Fruit fly (Drosophila melanogaster): ENCODE data around the gene CG7299.

Gene CG7299

dm6 chr2L:10732343-10732808 lies 48.2 kb upstream of the CG7299 start, which contains the start of the genes EMC3 and Dpy-30L1 (continued):
- TF ChIP-seq ac (GFP tag; optimal IDR thresholded peaks at IDR 0.05), result no peak
- TF ChIP-seq CG14014 (GFP tag; IDR thresholded peaks at IDR 0.05), result no peak
- no peak for TF ChIP-seq CG10147 (GFP tag; optimal IDR thresholded peaks at IDR 0.05)
- TF ChIP-seq CG8290 (GFP tag; optimal IDR thresholded peaks at IDR 0.05), result no peak
- TF ChIP-seq CG8290 (tag; optimal IDR thresholded peaks at IDR 0.05), result no peak
- TF ChIP-seq jing (GFP tag; optimal IDR thresholded peaks at IDR 0.05), result no peak
- peak; percentile 47; the same call in 1 of the 2 replicates for TF ChIP-seq nerfin-2 (GFP tag; IDR thresholded peaks at IDR 0.05; ENCODE audit: partially characterized antibody)
- no peak for TF ChIP-seq fd102C (GFP tag; optimal IDR thresholded peaks at IDR 0.05)
- TF ChIP-seq cato (GFP tag; optimal IDR thresholded peaks at IDR 0.05; ENCODE audit: borderline replicate concordance), result no peak
- no peak for TF ChIP-seq C15 (GFP tag; IDR thresholded peaks at IDR 0.05)
- no peak for TF ChIP-seq pfk (GFP tag; optimal IDR thresholded peaks at IDR 0.05)
- peak; percentile 25 for TF ChIP-seq ems (GFP tag; optimal IDR thresholded peaks at IDR 0.05)
- TF ChIP-seq Ets65A (GFP tag), result peak; percentile 92
- TF ChIP-seq gro (GFP tag; optimal IDR thresholded peaks at IDR 0.05), result peak; percentile 66
- TF ChIP-seq CG10274 (GFP tag; optimal IDR thresholded peaks at IDR 0.05), result no peak
- TF ChIP-seq cg (GFP tag; optimal IDR thresholded peaks at IDR 0.05), result no peak
- peak; percentile 42; the same call in 1 of the 2 replicates for TF ChIP-seq CG32532 (GFP tag; IDR thresholded peaks at IDR 0.05)
- TF ChIP-seq tx (GFP tag; optimal IDR thresholded peaks at IDR 0.05), result peak; percentile 25
- TF ChIP-seq CG18764 (GFP tag; optimal IDR thresholded peaks at IDR 0.05), result peak; percentile 18
- no peak for TF ChIP-seq CG17568 (GFP tag; optimal IDR thresholded peaks at IDR 0.05)
- no peak for TF ChIP-seq luna (GFP tag; optimal IDR thresholded peaks at IDR 0.05)
- no peak for TF ChIP-seq Taf1 (GFP tag; IDR thresholded peaks at IDR 0.05)
- TF ChIP-seq Abd-B (GFP tag; optimal IDR thresholded peaks at IDR 0.05), result peak; percentile 51
- TF ChIP-seq CG18619 (GFP tag; optimal IDR thresholded peaks at IDR 0.05), result no peak
- no peak for TF ChIP-seq dati (GFP tag; IDR thresholded peaks at IDR 0.05)
- no peak for TF ChIP-seq slp2 (GFP tag; optimal IDR thresholded peaks at IDR 0.05)
- no peak for TF ChIP-seq sens-2 (GFP tag; IDR thresholded peaks at IDR 0.05)
- TF ChIP-seq tll (GFP tag; optimal IDR thresholded peaks at IDR 0.05), result peak in 1 of 2 experiments; percentile 38
- 0 out of 2 replicates have a peak, but pooled peaks have one; percentile 23 for TF ChIP-seq CG7372 (GFP tag; IDR thresholded peaks at IDR 0.05)
- peak; percentile 42 for TF ChIP-seq CG7786 (GFP tag; optimal IDR thresholded peaks at IDR 0.05)
- TF ChIP-seq fd64A (GFP tag; optimal IDR thresholded peaks at IDR 0.05), result no peak
- TF ChIP-seq lola (GFP tag; optimal IDR thresholded peaks at IDR 0.05), result peak in 1 of 3 experiments; percentile 50
- peak; percentile 18 for TF ChIP-seq disco-r (GFP tag; optimal IDR thresholded peaks at IDR 0.05)
- TF ChIP-seq gcm2 (GFP tag; optimal IDR thresholded peaks at IDR 0.05), result peak; percentile 12
- TF ChIP-seq CG7556 (GFP tag; optimal IDR thresholded peaks at IDR 0.05), result peak; percentile 34
- TF ChIP-seq Lhr (GFP tag; optimal IDR thresholded peaks at IDR 0.05), result peak; percentile 11

dm6 chr2L:10729955-10730354 lies 45.7 kb upstream of the CG7299 start, which contains the start of gene CG17118:
TSS of gene CG17118 (plus strand) at chr2L:10730255.
- no peak for TF ChIP-seq CG10321 (GFP tag; IDR thresholded peaks at IDR 0.05)
- no peak for TF ChIP-seq dpn (GFP tag; optimal IDR thresholded peaks at IDR 0.05)
- no peak for TF ChIP-seq zf30C (GFP tag; optimal IDR thresholded peaks at IDR 0.05)
- no peak for TF ChIP-seq Hsf (GFP tag; optimal IDR thresholded peaks at IDR 0.05)
- TF ChIP-seq pzg (GFP tag; optimal IDR thresholded peaks at IDR 0.05), result no peak
- TF ChIP-seq CG15696 (tag; optimal IDR thresholded peaks at IDR 0.05), result no peak
- no peak for TF ChIP-seq E2f2 (GFP tag; IDR thresholded peaks at IDR 0.05)
- TF ChIP-seq CG13123 (GFP tag; optimal IDR thresholded peaks at IDR 0.05), result no peak
- TF ChIP-seq onecut (GFP tag; IDR thresholded peaks at IDR 0.05), result no peak
- no peak for TF ChIP-seq CG5953 (GFP tag; IDR thresholded peaks at IDR 0.05)
- TF ChIP-seq Dbx (GFP tag; IDR thresholded peaks at IDR 0.05), result no peak
- no peak for TF ChIP-seq hkb (optimal IDR thresholded peaks at IDR 0.05)
- TF ChIP-seq hkb (GFP tag; IDR thresholded peaks at IDR 0.05), result no peak
- TF ChIP-seq run (tag; optimal IDR thresholded peaks at IDR 0.05), result no peak
- TF ChIP-seq CG32532 (GFP tag; IDR thresholded peaks at IDR 0.05), result no peak
- no peak for TF ChIP-seq Taf1 (GFP tag; IDR thresholded peaks at IDR 0.05)

Data from whole organism, embryonic.